Worm (Caenorhabditis elegans) whole organism, L2 larva: Measurements from ENCODE around the gene F11D5.6.

ENCODE experiments used
- C34F6.9 ChIP-seq: fragments of 150-350 bp; optimal IDR thresholded peaks from 2 replicates; lab custom pipeline; 2014; ENCODE audit warnings: missing biosample characterization, missing genetic modification characterization
- F13H6.1 ChIP-seq: sonication (generic microtip); optimal IDR thresholded peaks from 2 replicates; lab custom pipeline; 2016; ENCODE audit warnings: missing genetic modification characterization, missing compliant biosample characterization
- Y55F3AM.14 ChIP-seq: fragments of 200-800 bp; sonication (Bioruptor generic); optimal IDR thresholded peaks from 2 replicates; lab custom pipeline; 2018; ENCODE audit warnings: mild to moderate bottlenecking, missing genetic modification characterization, missing compliant biosample characterization
- ZK546.5 ChIP-seq: sonication (generic microtip); optimal IDR thresholded peaks from 2 replicates; lab custom pipeline; 2017; ENCODE audit warnings: missing biosample characterization, missing genetic modification characterization
- alr-1 ChIP-seq: fragments of 150-350 bp; optimal IDR thresholded peaks from 2 replicates; lab custom pipeline; 2014; ENCODE audit warnings: missing biosample characterization, missing genetic modification characterization
- aly-2 ChIP-seq: fragments of 150-350 bp; optimal IDR thresholded peaks from 2 replicates; lab custom pipeline; 2014; ENCODE audit warnings: missing biosample characterization, missing genetic modification characterization
- ama-1 ChIP-seq: fragments of 150-350 bp; optimal IDR thresholded peaks from 2 replicates; lab custom pipeline; 2018; ENCODE audit warnings: inconsistent platforms
- blmp-1 ChIP-seq: sonication (generic microtip); optimal IDR thresholded peaks from 2 replicates; lab custom pipeline; 2017; ENCODE audit warnings: missing genetic modification characterization, mild to moderate bottlenecking, missing compliant biosample characterization, antibody characterized with exemption, moderate library complexity; ENCODE audit not compliant: insufficient read depth
- dmd-4 ChIP-seq: sonication (generic microtip); optimal IDR thresholded peaks from 2 replicates; lab custom pipeline; 2017; ENCODE audit warnings: missing biosample characterization, missing genetic modification characterization
- elt-1 ChIP-seq: fragments of 150-350 bp; optimal IDR thresholded peaks from 2 replicates; lab custom pipeline; 2014; ENCODE audit warnings: missing biosample characterization, missing genetic modification characterization
- fos-1 ChIP-seq: fragments of 150-350 bp; optimal IDR thresholded peaks from 2 replicates; lab custom pipeline; 2014; ENCODE audit warnings: missing biosample characterization, missing genetic modification characterization
- gmeb-1 ChIP-seq: fragments of 150-350 bp; optimal IDR thresholded peaks from 2 replicates; lab custom pipeline; 2014; ENCODE audit warnings: missing biosample characterization, missing genetic modification characterization
- lin-11 ChIP-seq: fragments of 150-350 bp; sonication (generic microtip); optimal IDR thresholded peaks from 2 replicates; lab custom pipeline; 2014; ENCODE audit warnings: missing biosample characterization, missing genetic modification characterization, inconsistent platforms, mixed read lengths
- lin-39 ChIP-seq: fragments of 150-350 bp; optimal IDR thresholded peaks from 2 replicates; lab custom pipeline; 2014; ENCODE audit warnings: missing biosample characterization, missing genetic modification reagents, missing genetic modification characterization
- mab-5 ChIP-seq: fragments of 150-350 bp; optimal IDR thresholded peaks from 2 replicates; lab custom pipeline; 2014; ENCODE audit warnings: missing biosample characterization, missing genetic modification characterization
- mbf-1 ChIP-seq: sonication (generic microtip); optimal IDR thresholded peaks from 2 replicates; lab custom pipeline; 2017; ENCODE audit warnings: missing biosample characterization, missing genetic modification characterization
- mdl-1 ChIP-seq, 2 experiments: fragments of 150-350 bp in 1 of 2; sonication (generic microtip) in 1 of 2; optimal IDR thresholded peaks; 2 replicates each; lab custom pipeline; 2017; ENCODE audit warnings: missing biosample characterization in 2 of 2, missing genetic modification characterization in 2 of 2
- nhr-10 ChIP-seq: sonication (generic microtip); optimal IDR thresholded peaks from 2 replicates; lab custom pipeline; 2017; ENCODE audit warnings: missing biosample characterization, missing genetic modification characterization
- nhr-11 ChIP-seq: fragments of 150-350 bp; optimal IDR thresholded peaks from 2 replicates; lab custom pipeline; 2014; ENCODE audit warnings: missing biosample characterization, missing genetic modification characterization
- nhr-12 ChIP-seq: fragments of 150-350 bp; optimal IDR thresholded peaks from 2 replicates; lab custom pipeline; 2014; ENCODE audit warnings: missing biosample characterization, missing genetic modification characterization
- nhr-21 ChIP-seq: fragments of 150-350 bp; optimal IDR thresholded peaks from 2 replicates; lab custom pipeline; 2014; ENCODE audit warnings: missing biosample characterization, missing genetic modification characterization
- nhr-237 ChIP-seq: fragments of 150-350 bp; optimal IDR thresholded peaks from 2 replicates; lab custom pipeline; 2014; ENCODE audit warnings: missing biosample characterization, missing genetic modification characterization
- nhr-6 ChIP-seq: fragments of 150-350 bp; optimal IDR thresholded peaks from 2 replicates; lab custom pipeline; 2014; ENCODE audit warnings: missing biosample characterization, missing genetic modification characterization
- nhr-77 ChIP-seq: fragments of 150-350 bp; optimal IDR thresholded peaks from 2 replicates; lab custom pipeline; 2014; ENCODE audit warnings: missing biosample characterization, missing genetic modification characterization
- peb-1 ChIP-seq: fragments of 150-350 bp; optimal IDR thresholded peaks from 2 replicates; lab custom pipeline; 2014; ENCODE audit warnings: missing biosample characterization, missing genetic modification characterization
- sem-4 ChIP-seq: fragments of 150-350 bp; optimal IDR thresholded peaks from 2 replicates; lab custom pipeline; 2014; ENCODE audit warnings: missing biosample characterization, missing genetic modification reagents, missing genetic modification characterization
- sma-3 ChIP-seq: sonication (generic microtip); optimal IDR thresholded peaks from 2 replicates; lab custom pipeline; 2016; ENCODE audit warnings: missing genetic modification reagents, missing genetic modification characterization, missing compliant biosample characterization
- snpc-4 ChIP-seq: fragments of 150-350 bp; optimal IDR thresholded peaks from 2 replicates; lab custom pipeline; 2014; ENCODE audit warnings: missing biosample characterization, missing genetic modification characterization
- unc-39 ChIP-seq: fragments of 150-350 bp; optimal IDR thresholded peaks from 2 replicates; lab custom pipeline; 2014; ENCODE audit warnings: missing biosample characterization, missing genetic modification characterization
- unc-55 ChIP-seq: fragments of 150-350 bp; sonication (generic microtip); optimal IDR thresholded peaks from 3 replicates; lab custom pipeline; 2014; ENCODE audit warnings: missing biosample characterization, missing genetic modification reagents, missing genetic modification characterization
- unc-62 ChIP-seq: fragments of 150-350 bp; optimal IDR thresholded peaks from 2 replicates; lab custom pipeline; 2014; ENCODE audit warnings: missing biosample characterization, missing genetic modification reagents, missing genetic modification characterization
- zag-1 ChIP-seq: fragments of 150-350 bp; optimal IDR thresholded peaks from 2 replicates; lab custom pipeline; 2014; ENCODE audit warnings: missing biosample characterization, missing genetic modification characterization
- ztf-11 ChIP-seq: sonication (generic microtip); optimal IDR thresholded peaks from 2 replicates; lab custom pipeline; 2017; ENCODE audit warnings: missing biosample characterization, missing genetic modification characterization
- ztf-4 ChIP-seq: fragments of 150-350 bp; optimal IDR thresholded peaks from 2 replicates; lab custom pipeline; 2014; ENCODE audit warnings: missing biosample characterization, missing genetic modification characterization

F11D5.6 gene

DNA sequence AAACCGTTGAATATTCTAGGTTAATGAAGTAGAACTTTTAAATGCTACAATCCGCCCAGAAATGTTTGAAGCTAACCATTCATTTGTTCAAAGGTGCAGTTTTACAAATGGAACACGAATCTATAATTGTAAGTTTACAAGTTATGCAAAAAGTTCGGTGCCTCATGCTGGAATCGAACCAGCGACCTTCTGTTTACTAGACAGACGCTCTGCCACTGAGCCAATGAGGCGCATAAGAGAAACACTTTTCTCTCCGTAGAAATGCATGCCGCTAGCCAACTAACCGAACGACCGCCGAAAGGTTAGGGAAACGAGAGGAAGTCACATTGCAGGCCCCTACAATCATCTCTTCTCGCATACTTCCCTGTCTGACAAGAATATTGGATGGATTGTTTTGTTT, 45.2 kb upstream of the F11D5.6 start (continued):
- peak; percentile 78 for TF ChIP-seq nhr-21 (tag; lab: Kevin White, UChicago)
- TF ChIP-seq nhr-11 (tag; lab: Kevin White, UChicago), result peak; percentile 40
- TF ChIP-seq nhr-77 (tag; lab: Kevin White, UChicago), result no peak
- no peak for TF ChIP-seq unc-62 (GFP tag; lab: Kevin White, UChicago)
- TF ChIP-seq snpc-4 (tag; lab: Kevin White, UChicago), result peak; percentile 33
- TF ChIP-seq Y55F3AM.14, result peak; percentile 66
- no peak for TF ChIP-seq nhr-10 (tag; lab: Kevin White, UChicago)
- TF ChIP-seq ZK546.5, result no peak
- TF ChIP-seq unc-55 (GFP tag; lab: Kevin White, UChicago), result peak; percentile 73
- TF ChIP-seq, all 48 proteins: peak for 22

- TF ChIP-seq nhr-6 (tag; lab: Kevin White, UChicago) (no peak), aly-2 (no peak), sma-3 (GFP tag; lab: Kevin White, UChicago) (no peak), fos-1 (no peak), snpc-4 (tag; lab: Kevin White, UChicago) (no peak), blmp-1 (tag; lab: Kevin White, UChicago) (no peak), ZK546.5 (no peak), ztf-11 (no peak), unc-39 (tag; lab: Kevin White, UChicago) (no peak), sem-4 (tag; lab: Kevin White, UChicago) (no peak), mbf-1 (tag; lab: Kevin White, UChicago) (no peak), C34F6.9 (tag; lab: Kevin White, UChicago) (no peak), ama-1 (no peak), lin-39 (no peak), dmd-4 (tag; lab: Kevin White, UChicago) (no peak), nhr-10 (tag; lab: Kevin White, UChicago) (no peak), mab-5 (tag; lab: Kevin White, UChicago) (no peak), alr-1 (tag; lab: Kevin White, UChicago) (no peak)
Measured at ce11 chrX:3369442-3369841, 43.4 kb upstream of the F11D5.6 start.

ce11 chrX:3368659-3369058, 42.6 kb upstream of the F11D5.6 start, which contains the start of gene ZK563.2:
Gene ZK563.2, plus strand, starts transcription at chrX:3368959.
- TF ChIP-seq peb-1 (tag; lab: Kevin White, UChicago) (no peak), nhr-12 (tag; lab: Kevin White, UChicago) (no peak), lin-11 (tag; lab: Kevin White, UChicago) (no peak), sma-3 (GFP tag; lab: Kevin White, UChicago) (no peak), ztf-11 (no peak), aly-2 (no peak), nhr-6 (tag; lab: Kevin White, UChicago) (no peak), mdl-1 (tag; optimal IDR thresholded peaks at IDR 0.05; lab: Kevin White, UChicago) (no peak), F13H6.1 (tag; lab: Kevin White, UChicago) (no peak)

DNA sequence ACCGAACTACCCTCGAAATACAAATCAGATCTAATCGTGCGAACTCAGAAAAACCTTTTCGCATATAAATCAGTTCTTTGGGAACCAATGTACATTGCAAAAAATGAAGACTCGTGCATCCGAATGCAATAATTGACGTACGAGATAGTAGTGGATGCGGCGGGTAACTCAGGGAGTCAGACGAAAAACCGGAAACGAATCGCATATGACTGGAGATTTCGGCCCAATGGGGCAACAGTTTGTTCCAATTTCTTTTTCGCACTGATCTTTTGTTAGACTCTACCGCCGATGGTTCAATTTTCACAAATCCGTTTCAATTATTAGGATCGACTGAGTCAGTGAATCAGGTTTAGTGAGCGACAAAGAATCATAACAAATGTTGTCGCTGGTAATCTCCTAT, 40.7 kb upstream of the F11D5.6 start:
- no peak for TF ChIP-seq elt-1 (tag; lab: Kevin White, UChicago)

DNA sequence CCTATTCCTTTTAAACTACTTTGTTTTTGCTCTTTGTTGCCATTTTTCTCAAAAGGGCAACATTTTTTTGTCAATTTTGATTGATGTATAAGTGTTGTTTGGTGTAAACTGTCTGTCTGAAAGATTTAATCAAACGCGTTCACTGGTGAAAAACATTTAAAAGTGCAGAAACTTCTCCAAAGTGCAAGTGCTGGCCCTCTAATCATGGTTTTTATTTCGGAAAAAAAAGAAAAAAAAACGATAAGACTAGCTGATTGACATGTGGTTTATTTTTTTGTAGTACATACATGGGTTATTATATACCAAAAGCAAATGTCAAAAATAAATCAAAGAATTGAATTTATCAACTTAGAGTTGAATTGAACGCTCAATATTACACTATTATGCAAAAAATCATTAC, 36.3 kb upstream of the F11D5.6 start, which contains the start of gene dhs-26:
TSS of gene dhs-26 (minus strand) at position 116 of the 400 bp plus-strand sequence.
- no peak for TF ChIP-seq peb-1 (tag; lab: Kevin White, UChicago)
- TF ChIP-seq gmeb-1 (tag; lab: Kevin White, UChicago), result no peak
- TF ChIP-seq mdl-1 (tag; optimal IDR thresholded peaks at IDR 0.05; lab: Kevin White, UChicago), result no peak
- no peak for TF ChIP-seq F13H6.1 (tag; lab: Kevin White, UChicago)
- TF ChIP-seq nhr-21 (tag; lab: Kevin White, UChicago), result no peak
- TF ChIP-seq blmp-1 (tag; lab: Kevin White, UChicago), result no peak
- TF ChIP-seq mbf-1 (tag; lab: Kevin White, UChicago), result no peak
- no peak for TF ChIP-seq ztf-4 (tag; lab: Kevin White, UChicago)
- TF ChIP-seq lin-11 (tag; lab: Kevin White, UChicago), result no peak
- TF ChIP-seq sma-3 (GFP tag; lab: Kevin White, UChicago), result no peak
- TF ChIP-seq sem-4 (tag; lab: Kevin White, UChicago), result no peak
- TF ChIP-seq unc-55 (GFP tag; lab: Kevin White, UChicago), result no peak
- TF ChIP-seq zag-1 (tag; lab: Kevin White, UChicago), result no peak
- TF ChIP-seq nhr-237, result no peak
- TF ChIP-seq ama-1, result no peak
